Worm (Caenorhabditis elegans): Measurements from ENCODE around the gene nhr-65.

- no peak for TF ChIP-seq ceh-9 (tag; optimal IDR thresholded peaks at IDR 0.05)
- no peak for TF ChIP-seq mdl-1 (tag; optimal IDR thresholded peaks at IDR 0.05)
- TF ChIP-seq elt-1 (tag; optimal IDR thresholded peaks at IDR 0.05): no peak
- no peak for TF ChIP-seq ztf-4 (tag; optimal IDR thresholded peaks at IDR 0.05)
- TF ChIP-seq unc-62 (GFP tag; optimal IDR thresholded peaks at IDR 0.05): no peak
- TF ChIP-seq nfya-1 (tag; optimal IDR thresholded peaks at IDR 0.05; ENCODE audit: insufficient read depth): no peak
- no peak for TF ChIP-seq tbx-2 (tag; optimal IDR thresholded peaks at IDR 0.05)
- no peak for TF ChIP-seq snpc-4 (tag; optimal IDR thresholded peaks at IDR 0.05)
These were observed 9.5 kb downstream of the nhr-65 start for ce11 chrV:18848578-18848977.
